Worm (Caenorhabditis elegans): ENCODE results near the gene F22F7.2.

- TF ChIP-seq nhr-10 (tag; optimal IDR thresholded peaks at IDR 0.05): no peak
- TF ChIP-seq nhr-25 (tag; optimal IDR thresholded peaks at IDR 0.05): no peak
- TF ChIP-seq lin-13 (GFP tag; optimal IDR thresholded peaks at IDR 0.05): no peak
- no peak for TF ChIP-seq egl-27 (tag; optimal IDR thresholded peaks at IDR 0.05)
- no peak for TF ChIP-seq ztf-11 (tag; optimal IDR thresholded peaks at IDR 0.05)
- TF ChIP-seq unc-55 (GFP tag; optimal IDR thresholded peaks at IDR 0.05): no peak
- no peak for TF ChIP-seq blmp-1 (tag; optimal IDR thresholded peaks at IDR 0.05; ENCODE audit: insufficient read depth)
- TF ChIP-seq nhr-237 (tag; optimal IDR thresholded peaks at IDR 0.05): no peak
- no peak for TF ChIP-seq F13H6.1 (tag; optimal IDR thresholded peaks at IDR 0.05)
- no peak for TF ChIP-seq unc-62 (GFP tag; optimal IDR thresholded peaks at IDR 0.05)
- TF ChIP-seq mbf-1 (tag; optimal IDR thresholded peaks at IDR 0.05): no peak
- TF ChIP-seq zag-1 (tag; optimal IDR thresholded peaks at IDR 0.05): no peak
- no peak for TF ChIP-seq mab-5 (tag; optimal IDR thresholded peaks at IDR 0.05)
Observed at ce11 chrV:2174465-2174864, 51.9 kb downstream of the F22F7.2 start.

All from whole organism, L2 larva.